Worm (Caenorhabditis elegans): ENCODE data around the gene K08E5.1.
A peak's percentile ranks its signal among the peaks of the same experiment; 100 is the strongest.

The K08E5.1 gene

ce11 chrIII:10178552-10178951 lies 32.0 kb upstream of the K08E5.1 start:
- no peak for TF ChIP-seq Y116A8C.19 (tag; optimal IDR thresholded peaks at IDR 0.05; ENCODE audit: borderline replicate concordance)

- TF ChIP-seq F16B12.6 (tag; optimal IDR thresholded peaks at IDR 0.05), result no peak
- TF ChIP-seq nhr-19 (GFP tag; conservative IDR thresholded peaks at IDR 0.05), result no peak
- TF ChIP-seq nhr-77 (tag; optimal IDR thresholded peaks at IDR 0.05), result no peak
- no peak for TF ChIP-seq nhr-76 (tag; optimal IDR thresholded peaks at IDR 0.05)
- no peak for TF ChIP-seq efl-1 (optimal IDR thresholded peaks at IDR 0.05)
- TF ChIP-seq efl-1 (GFP tag; optimal IDR thresholded peaks at IDR 0.05 in 1 of 2), result no peak
- no peak for TF ChIP-seq nhr-237 (tag; optimal IDR thresholded peaks at IDR 0.05)
- no peak for TF ChIP-seq dsc-1 (tag; optimal IDR thresholded peaks at IDR 0.05)
- no peak for TF ChIP-seq nhr-47 (tag; optimal IDR thresholded peaks at IDR 0.05)
- no peak for TF ChIP-seq alr-1 (tag; optimal IDR thresholded peaks at IDR 0.05; ENCODE audit: borderline replicate concordance)
- TF ChIP-seq unc-86 (tag; optimal IDR thresholded peaks at IDR 0.05), result no peak
- TF ChIP-seq ztf-11 (tag; optimal IDR thresholded peaks at IDR 0.05), result no peak
- TF ChIP-seq pqm-1 (tag; optimal IDR thresholded peaks at IDR 0.05), result no peak
- no peak for TF ChIP-seq mep-1 (tag; optimal IDR thresholded peaks at IDR 0.05)
- no peak for TF ChIP-seq aha-1 (tag; optimal IDR thresholded peaks at IDR 0.05)
- TF ChIP-seq nhr-20 (tag; optimal IDR thresholded peaks at IDR 0.05), result no peak
- TF ChIP-seq jun-1 (tag; optimal IDR thresholded peaks at IDR 0.05), result no peak
- TF ChIP-seq nhr-71 (tag; optimal IDR thresholded peaks at IDR 0.05), result no peak
These were observed 31.4 kb upstream of the K08E5.1 start for ce11 chrIII:10178023-10178422.

ce11 chrIII:10170265-10170664 lies 23.7 kb upstream of the K08E5.1 start:
- TF ChIP-seq elt-3 (tag; optimal IDR thresholded peaks at IDR 0.05), result peak in 2 of 6 experiments; percentile 25 to 71
- no peak for TF ChIP-seq xbp-1 (tag; optimal IDR thresholded peaks at IDR 0.05)
- TF ChIP-seq blmp-1 (tag; optimal IDR thresholded peaks at IDR 0.05), result peak; percentile 65

- no peak for TF ChIP-seq snu-23 (GFP tag; optimal IDR thresholded peaks at IDR 0.05)
- no peak for TF ChIP-seq blmp-1 (tag; optimal IDR thresholded peaks at IDR 0.05)
- TF ChIP-seq hlh-17 (GFP tag; optimal IDR thresholded peaks at IDR 0.05; ENCODE audit: borderline replicate concordance), result no peak
- TF ChIP-seq hlh-4 (tag; optimal IDR thresholded peaks at IDR 0.05), result no peak
- TF ChIP-seq nhr-84 (tag; optimal IDR thresholded peaks at IDR 0.05), result no peak
- TF ChIP-seq ceh-88 (GFP tag; IDR thresholded peaks at IDR 0.05), result no peak
- TF ChIP-seq nhr-28 (tag; optimal IDR thresholded peaks at IDR 0.05), result no peak
- no peak for TF ChIP-seq ceh-8 (GFP tag; optimal IDR thresholded peaks at IDR 0.05)
- TF ChIP-seq tbx-2 (tag; optimal IDR thresholded peaks at IDR 0.05), result no peak
- TF ChIP-seq swsn-7 (tag; optimal IDR thresholded peaks at IDR 0.05), result no peak
- no peak for TF ChIP-seq sup-37 (GFP tag; optimal IDR thresholded peaks at IDR 0.05)
- TF ChIP-seq pag-3 (tag; optimal IDR thresholded peaks at IDR 0.05; ENCODE audit: borderline replicate concordance, insufficient read depth), result no peak
- TF ChIP-seq nhr-77 (tag; optimal IDR thresholded peaks at IDR 0.05), result no peak
These were observed 13.8 kb upstream of the K08E5.1 start, which contains the start of the genes K08E5.5 and mua-3 for ce11 chrIII:10160385-10160784. Gene K08E5.5, minus strand, starts transcription at chrIII:10160485. Gene mua-3, plus strand, starts transcription at chrIII:10160697.

- no peak for TF ChIP-seq snpc-4 (tag; optimal IDR thresholded peaks at IDR 0.05)
- TF ChIP-seq egl-27 (tag; optimal IDR thresholded peaks at IDR 0.05), result no peak
- no peak for TF ChIP-seq unc-98 (GFP tag; IDR thresholded peaks at IDR 0.05)
- TF ChIP-seq nhr-11 (tag; optimal IDR thresholded peaks at IDR 0.05), result no peak
- no peak for TF ChIP-seq lin-14 (GFP tag; optimal IDR thresholded peaks at IDR 0.05)
- no peak for TF ChIP-seq unc-30 (tag; optimal IDR thresholded peaks at IDR 0.05)
- TF ChIP-seq grh-1 (GFP tag; IDR thresholded peaks at IDR 0.05), result no peak
- TF ChIP-seq blmp-1 (tag; optimal IDR thresholded peaks at IDR 0.05), result no peak
- TF ChIP-seq mef-2 (tag; optimal IDR thresholded peaks at IDR 0.05), result no peak
- TF ChIP-seq ceh-8 (GFP tag; optimal IDR thresholded peaks at IDR 0.05), result no peak
- TF ChIP-seq snu-23 (GFP tag; optimal IDR thresholded peaks at IDR 0.05), result no peak
- no peak for TF ChIP-seq C34B4.2 (tag; optimal IDR thresholded peaks at IDR 0.05)
- no peak for TF ChIP-seq lsy-2 (tag; optimal IDR thresholded peaks at IDR 0.05)
- TF ChIP-seq vab-15 (tag; optimal IDR thresholded peaks at IDR 0.05), result no peak
- TF ChIP-seq nhr-71 (tag; optimal IDR thresholded peaks at IDR 0.05), result no peak
- TF ChIP-seq unc-130 (tag; optimal IDR thresholded peaks at IDR 0.05), result no peak
- no peak for TF ChIP-seq nhr-237 (tag; optimal IDR thresholded peaks at IDR 0.05)
- no peak for TF ChIP-seq lin-39 (tag; optimal IDR thresholded peaks at IDR 0.05)
These were observed 9.7 kb upstream of the K08E5.1 start for ce11 chrIII:10156269-10156668.

All from whole organism, L1 larva.